Fruit fly (Drosophila melanogaster): ENCODE data around the gene CG3618.

DNA sequence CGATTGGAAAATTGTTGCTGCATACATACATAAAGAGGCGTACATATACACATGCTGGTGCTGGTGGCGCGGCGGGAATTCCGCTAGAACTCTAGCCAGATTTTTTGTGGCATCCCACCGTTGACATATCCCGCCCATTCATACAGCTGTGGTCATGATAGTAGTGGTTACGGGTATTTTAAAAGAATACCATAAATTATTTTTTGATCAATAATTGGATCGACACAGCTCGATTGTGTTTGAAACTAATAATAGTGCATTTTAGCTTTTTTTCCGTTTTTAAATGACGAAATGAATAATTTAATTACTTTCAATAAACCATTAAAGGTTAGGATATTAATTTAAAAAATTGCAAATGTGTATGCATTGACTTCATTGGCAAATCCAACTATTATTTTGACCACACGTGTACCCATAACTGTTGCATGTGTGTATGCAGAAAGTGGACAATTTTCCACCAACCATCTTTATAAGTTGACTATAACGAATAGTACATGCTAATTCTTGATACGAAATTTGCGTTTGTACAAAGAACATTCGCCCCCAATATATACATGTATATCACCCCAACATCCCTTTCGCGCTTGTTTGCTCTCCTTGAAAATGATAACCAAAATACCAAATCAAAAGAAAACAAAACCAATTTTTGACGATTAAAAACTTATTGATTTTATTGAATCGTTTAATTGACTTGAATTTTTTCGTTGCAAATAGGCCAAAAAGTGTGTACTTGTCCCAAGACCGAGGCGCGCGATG is 43.8 kb downstream of the CG3618 start:
- no peak for TF ChIP-seq EcR (GFP tag; optimal IDR thresholded peaks at IDR 0.05)
- TF ChIP-seq pan (optimal IDR thresholded peaks at IDR 0.05) = no peak
- no peak for TF ChIP-seq psq (optimal IDR thresholded peaks at IDR 0.05)
